Worm (Caenorhabditis elegans) whole organism, L4/young adult: ENCODE data around the gene nphp-4.

Experiments used
- W03F9.2 ChIP-seq: fragments of 150-350 bp; optimal IDR thresholded peaks from 2 replicates; lab custom pipeline; 2014; ENCODE audit warnings: missing biosample characterization, missing genetic modification characterization
- dao-5 ChIP-seq: sonication (generic microtip); optimal IDR thresholded peaks from 2 replicates; lab custom pipeline; 2016; ENCODE audit warnings: missing genotype, missing genetic modification characterization, moderate library complexity, missing compliant biosample characterization
- him-1 ChIP-seq: sonication (generic microtip); optimal IDR thresholded peaks from 2 replicates; lab custom pipeline; 2016; ENCODE audit warnings: missing genotype, missing genetic modification reagents, missing genetic modification characterization, missing compliant biosample characterization

ce11 chrV:11853723-11854122 lies 10.2 kb upstream of the nphp-4 start:
- TF ChIP-seq W03F9.2 = no peak
- TF ChIP-seq him-1 (tag; lab: Kevin White, UChicago) = no peak
- TF ChIP-seq dao-5 (tag; lab: Kevin White, UChicago) = no peak
